Worm (Caenorhabditis elegans) whole organism, early embryonic: ENCODE data around the gene ser-2.

Experiments
- B0310.2 ChIP-seq: sonication (generic microtip); optimal IDR thresholded peaks from 2 replicates; lab custom pipeline; 2016; ENCODE audit warnings: mild to moderate bottlenecking, missing genetic modification characterization, missing compliant biosample characterization
- ama-1 ChIP-seq: fragments of 150-350 bp; optimal IDR thresholded peaks from 2 replicates; lab custom pipeline; 2014
- flt-1 ChIP-seq: fragments of 200-800 bp; sonication (Bioruptor generic); IDR thresholded peaks from 2 replicates; pipeline ENCODE4 v1.3.6; 2022; ENCODE audit warnings: missing genetic modification characterization, missing compliant biosample characterization
- hmbx-1 ChIP-seq: sonication (generic microtip); optimal IDR thresholded peaks from 2 replicates; lab custom pipeline; 2016; ENCODE audit warnings: mild to moderate bottlenecking, missing genetic modification characterization, missing compliant biosample characterization
- hnd-1 ChIP-seq: sonication (generic microtip); optimal IDR thresholded peaks from 2 replicates; lab custom pipeline; 2016; ENCODE audit warnings: missing genetic modification characterization, missing compliant biosample characterization
- pes-1 ChIP-seq: fragments of 200-800 bp; sonication (Bioruptor generic); IDR thresholded peaks from 2 replicates; pipeline ENCODE4 v1.3.6; 2022; ENCODE audit warnings: missing genetic modification reagents, missing genetic modification characterization, missing compliant biosample characterization

DNA sequence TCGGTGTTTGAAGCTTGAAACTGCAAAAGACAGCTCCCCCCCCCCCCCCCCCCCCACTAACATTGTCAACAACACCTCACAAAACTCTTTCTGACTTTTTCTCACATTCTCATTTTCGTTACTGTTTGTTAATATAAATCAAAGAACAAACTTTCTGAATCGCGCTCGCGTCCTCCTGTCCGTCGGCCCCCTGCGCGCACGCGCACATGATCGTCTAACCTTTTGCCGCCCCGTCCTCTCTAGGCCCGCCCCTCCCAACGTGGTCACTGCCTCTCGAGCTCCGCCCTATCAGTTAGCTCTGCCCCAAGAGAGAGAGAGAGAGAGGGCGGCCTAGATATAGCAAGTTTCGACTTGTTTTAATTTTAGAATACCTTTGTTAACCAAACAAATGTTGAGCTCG lies 38.0 kb upstream of the ser-2 start:
- TF ChIP-seq B0310.2 (tag; lab: Kevin White, UChicago) = no peak
- no peak for TF ChIP-seq pes-1 (GFP tag; lab: Robert Waterston, UW)
- no peak for TF ChIP-seq flt-1 (GFP tag; lab: Robert Waterston, UW)
- TF ChIP-seq hnd-1 = no peak
- no peak for TF ChIP-seq ama-1 (lab: Kevin White, UChicago)
- TF ChIP-seq hmbx-1 (tag; lab: Kevin White, UChicago) = no peak
